Worm (Caenorhabditis elegans): ENCODE measurements around the gene R02E12.4.

ce11 chrX:4006966-4007365 is 1.9 kb downstream of the R02E12.4 start:
- TF ChIP-seq ztf-11 (tag; optimal IDR thresholded peaks at IDR 0.05) (no peak), nhr-28 (tag; optimal IDR thresholded peaks at IDR 0.05) (no peak), mab-9 (GFP tag; IDR thresholded peaks at IDR 0.05) (no peak), unc-62 (GFP tag; optimal IDR thresholded peaks at IDR 0.05) (no peak), ama-1 (optimal IDR thresholded peaks at IDR 0.05) (no peak), mdl-1 (tag; optimal IDR thresholded peaks at IDR 0.05) (no peak), ceh-63 (GFP tag; optimal IDR thresholded peaks at IDR 0.05) (no peak), hlh-17 (GFP tag; optimal IDR thresholded peaks at IDR 0.05; ENCODE audit: borderline replicate concordance) (no peak), ceh-8 (GFP tag; optimal IDR thresholded peaks at IDR 0.05) (no peak), lin-15B (tag; optimal IDR thresholded peaks at IDR 0.05) (no peak), dpl-1 (GFP tag; optimal IDR thresholded peaks at IDR 0.05) (no peak), nhr-237 (tag; optimal IDR thresholded peaks at IDR 0.05) (no peak)

Data from whole organism, L1 larva.